Fruit fly (Drosophila melanogaster) whole organism, embryonic: ENCODE results near the gene CenB1A.

Experiments used
- CG11695 ChIP-seq: fragments of 200-800 bp; sonication (Bioruptor generic); IDR thresholded peaks from 3 replicates; pipeline ENCODE4 v1.3.6; 2022; ENCODE audit warnings: missing biosample characterization, missing genetic modification characterization
- CG17612 ChIP-seq: fragments of 200-800 bp; sonication (Bioruptor generic); IDR thresholded peaks from 2 replicates; pipeline ENCODE4 v1.3.6; 2022; ENCODE audit warnings: missing biosample characterization, missing genetic modification characterization
- CG33557 ChIP-seq: fragments of 200-800 bp; sonication (Bioruptor generic); optimal IDR thresholded peaks from 2 replicates; lab custom pipeline; 2019; ENCODE audit warnings: missing biosample characterization, mild to moderate bottlenecking, missing genetic modification characterization, moderate library complexity
- CG8359 ChIP-seq: fragments of 200-800 bp; sonication (Bioruptor generic); optimal IDR thresholded peaks from 2 replicates; lab custom pipeline; 2017; ENCODE audit warnings: missing biosample characterization, mild to moderate bottlenecking, missing genetic modification characterization, borderline replicate concordance
- YL-1 ChIP-seq: fragments of 200-800 bp; sonication (Bioruptor generic); optimal IDR thresholded peaks from 3 replicates; lab custom pipeline; 2017; ENCODE audit warnings: missing biosample characterization, mild to moderate bottlenecking, missing genetic modification characterization
- gfzf ChIP-seq: fragments of 200-800 bp; sonication (Bioruptor generic); optimal IDR thresholded peaks from 2 replicates; lab custom pipeline; 2016; ENCODE audit warnings: missing biosample characterization, mild to moderate bottlenecking, missing genetic modification characterization, moderate library complexity
- nerfin-1 ChIP-seq: fragments of 200-800 bp; sonication (Bioruptor generic); optimal IDR thresholded peaks from 3 replicates; lab custom pipeline; 2019; ENCODE audit warnings: missing biosample characterization, mild to moderate bottlenecking, missing genetic modification characterization, moderate library complexity

- TF ChIP-seq nerfin-1 (no peak), CG33557 (GFP tag; lab: Kevin White, UChicago) (no peak), CG8359 (no peak), CG17612 (GFP tag; lab: Robert Waterston, UW) (no peak), gfzf (GFP tag; lab: Kevin White, UChicago) (no peak), CG11695 (GFP tag; lab: Robert Waterston, UW) (no peak), YL-1 (GFP tag; lab: Kevin White, UChicago) (no peak)
Measured at dm6 chr3R:23138992-23139633, 20.9 kb downstream of the CenB1A start.
